Fruit fly (Drosophila melanogaster) whole organism, wandering third instar larva: ENCODE results near the gene CG6733.

ENCODE experiments used
- Hr78 ChIP-seq: fragments of >200 bp; optimal IDR thresholded peaks from 2 replicates; lab custom pipeline; 2017; ENCODE audit warnings: missing biosample characterization, missing genetic modification characterization
- Myc ChIP-seq: fragments of >200 bp; optimal IDR thresholded peaks from 2 replicates; lab custom pipeline; 2017
- OdsH ChIP-seq: fragments of 200-800 bp; sonication (Bioruptor generic); optimal IDR thresholded peaks from 2 replicates; lab custom pipeline; 2016; ENCODE audit warnings: missing biosample characterization, mild to moderate bottlenecking, missing genetic modification characterization
- dsf ChIP-seq: sonication (Bioruptor generic); optimal IDR thresholded peaks from 2 replicates; lab custom pipeline; 2016; ENCODE audit warnings: missing biosample characterization, missing genetic modification characterization, borderline replicate concordance
- jim ChIP-seq: fragments of 175-275, 200-325 bp; sonication (Bioruptor generic); optimal IDR thresholded peaks from 2 replicates; lab custom pipeline; 2016; ENCODE audit warnings: missing biosample characterization, mild to moderate bottlenecking, missing genetic modification characterization
- pan ChIP-seq: fragments of >200 bp; optimal IDR thresholded peaks from 2 replicates; lab custom pipeline; 2017

- no peak for TF ChIP-seq pan (lab: Kevin White, UChicago)
- TF ChIP-seq Hr78 (GFP tag; lab: Kevin White, UChicago), result no peak
- TF ChIP-seq jim (GFP tag; lab: Kevin White, UChicago), result no peak
- no peak for TF ChIP-seq dsf (GFP tag; lab: Kevin White, UChicago)
- TF ChIP-seq Myc (lab: Kevin White, UChicago), result no peak
- no peak for TF ChIP-seq OdsH
Observed at dm6 chr3R:23074480-23074879, 23.0 kb upstream of the CG6733 start.
